Fruit fly (Drosophila melanogaster): ENCODE data around the gene Mms19.
A peak's percentile ranks its signal among the peaks of the same experiment; 100 is the strongest.

Gene Mms19

dm6 chr3R:5277735-5278134 lies 45.4 kb downstream of the Mms19 start, which contains the start of gene CG31538:
CG31538 (minus strand) TSS chr3R:5277835.
- TF ChIP-seq kay (GFP tag; ENCODE audit: borderline replicate concordance) (peak; percentile 21), ovo (GFP tag; optimal IDR thresholded peaks at IDR 0.05) (no peak)

dm6 chr3R:5278627-5279026 lies 46.3 kb downstream of the Mms19 start:
- TF ChIP-seq Crg-1 (GFP tag; optimal IDR thresholded peaks at IDR 0.05) (no peak), Mnt (GFP tag; optimal IDR thresholded peaks at IDR 0.05) (no peak), CG7101 (tag; optimal IDR thresholded peaks at IDR 0.05) (no peak), Clk (GFP tag; optimal IDR thresholded peaks at IDR 0.05) (no peak), CG1620 (GFP tag; optimal IDR thresholded peaks at IDR 0.05) (no peak), CG12768 (GFP tag; optimal IDR thresholded peaks at IDR 0.05) (peak; percentile 1)

DNA sequence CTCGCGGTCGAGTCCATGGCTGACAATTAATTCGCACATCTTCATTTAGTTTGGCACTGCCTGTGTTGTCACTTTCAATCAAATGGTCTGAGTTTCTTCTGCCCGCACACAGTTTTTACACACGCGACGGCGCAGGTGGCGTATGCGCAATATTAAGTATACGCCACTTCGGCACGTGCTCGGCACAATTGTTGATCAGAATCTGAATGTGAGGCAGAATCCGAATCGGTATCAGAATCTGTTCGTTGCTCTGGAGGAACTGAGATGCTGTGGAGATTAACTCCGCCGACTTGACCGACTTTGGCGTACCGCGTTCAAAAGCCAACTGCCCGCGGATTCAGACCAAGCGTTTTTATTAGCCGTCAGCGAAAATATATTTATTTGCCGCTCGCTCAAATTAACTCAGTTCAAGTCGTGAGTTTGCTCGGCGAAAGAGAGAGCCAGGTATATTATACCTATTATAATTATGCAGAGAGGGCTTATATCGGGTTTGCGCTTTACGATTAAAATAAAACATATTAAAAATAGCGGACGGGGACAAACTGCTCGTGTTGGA lies 47.3 kb downstream of the Mms19 start:
- TF ChIP-seq kay (GFP tag; ENCODE audit: borderline replicate concordance) (peak; percentile 7), Mnt (GFP tag; optimal IDR thresholded peaks at IDR 0.05) (peak; percentile 15), cic (GFP tag; optimal IDR thresholded peaks at IDR 0.05) (peak; percentile 15), CG5204 (GFP tag; optimal IDR thresholded peaks at IDR 0.05) (no peak), CG7101 (tag; optimal IDR thresholded peaks at IDR 0.05) (no peak), tj (GFP tag; optimal IDR thresholded peaks at IDR 0.05) (peak; percentile 91), Crg-1 (GFP tag; optimal IDR thresholded peaks at IDR 0.05) (no peak), Clk (GFP tag; optimal IDR thresholded peaks at IDR 0.05) (no peak)

dm6 chr3R:5280380-5280779 lies 48.0 kb downstream of the Mms19 start:
- TF ChIP-seq cic (GFP tag; optimal IDR thresholded peaks at IDR 0.05), result peak; percentile 42
- no peak for TF ChIP-seq cnc (optimal IDR thresholded peaks at IDR 0.05)
- peak; percentile 50 for TF ChIP-seq CG33017 (tag; optimal IDR thresholded peaks at IDR 0.05)
- peak; percentile 28 for TF ChIP-seq kay (GFP tag; ENCODE audit: borderline replicate concordance)

DNA sequence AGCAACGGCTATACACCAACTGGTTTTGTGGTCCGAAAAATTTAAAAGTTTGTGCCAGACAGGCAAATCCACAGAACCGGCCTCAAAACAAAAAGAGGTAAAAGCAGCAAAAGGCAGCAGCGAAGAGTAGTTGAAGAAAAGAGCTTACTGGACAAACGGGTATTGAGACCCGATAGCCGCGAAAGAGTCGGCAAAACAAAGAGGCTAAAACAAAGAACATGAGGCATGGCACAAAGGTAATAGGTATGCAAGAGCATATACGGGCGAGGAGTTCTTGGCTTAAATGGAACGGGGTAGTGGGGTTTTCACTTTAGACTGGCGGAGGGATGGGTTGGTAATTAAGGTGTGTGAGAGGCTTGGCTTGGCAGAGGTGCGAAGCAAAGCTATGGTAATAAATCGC lies 48.8 kb downstream of the Mms19 start:
- TF ChIP-seq tj (GFP tag; optimal IDR thresholded peaks at IDR 0.05), result peak; percentile 91
- no peak for TF ChIP-seq CG7101 (tag; optimal IDR thresholded peaks at IDR 0.05)
- TF ChIP-seq ovo (GFP tag; optimal IDR thresholded peaks at IDR 0.05), result no peak
- TF ChIP-seq kay (GFP tag; ENCODE audit: borderline replicate concordance), result no peak
- no peak for TF ChIP-seq CG33017 (tag; optimal IDR thresholded peaks at IDR 0.05)
- TF ChIP-seq pad (GFP tag; optimal IDR thresholded peaks at IDR 0.05), result no peak
- no peak for TF ChIP-seq bab1 (GFP tag; optimal IDR thresholded peaks at IDR 0.05)
- no peak for TF ChIP-seq Hr96 (GFP tag; optimal IDR thresholded peaks at IDR 0.05)
- TF ChIP-seq Clk (GFP tag; optimal IDR thresholded peaks at IDR 0.05), result no peak

dm6 chr3R:5282755-5283359 lies 50.5 kb downstream of the Mms19 start:
- peak; percentile 8 for TF ChIP-seq Mnt (GFP tag; optimal IDR thresholded peaks at IDR 0.05)
- peak; percentile 26 for TF ChIP-seq Hr96 (GFP tag; optimal IDR thresholded peaks at IDR 0.05)
- no peak for TF ChIP-seq ovo (GFP tag; optimal IDR thresholded peaks at IDR 0.05)
- TF ChIP-seq toe (GFP tag; optimal IDR thresholded peaks at IDR 0.05), result no peak
- TF ChIP-seq CG14711 (tag; optimal IDR thresholded peaks at IDR 0.05), result no peak
- no peak for TF ChIP-seq CG33017 (tag; optimal IDR thresholded peaks at IDR 0.05)
- no peak for TF ChIP-seq CG5204 (GFP tag; optimal IDR thresholded peaks at IDR 0.05)
- peak; percentile 19 for TF ChIP-seq CG7045 (GFP tag; optimal IDR thresholded peaks at IDR 0.05)

dm6 chr3R:5283360-5283963 lies 51.1 kb downstream of the Mms19 start:
- peak; percentile 91 for TF ChIP-seq CG7045 (GFP tag; optimal IDR thresholded peaks at IDR 0.05)
- peak; percentile 59 for TF ChIP-seq CG14711 (tag; optimal IDR thresholded peaks at IDR 0.05)
- TF ChIP-seq cic (GFP tag; optimal IDR thresholded peaks at IDR 0.05), result peak; percentile 52
- TF ChIP-seq Hr96 (GFP tag; optimal IDR thresholded peaks at IDR 0.05), result peak; percentile 81
- peak; percentile 63 for TF ChIP-seq Mnt (GFP tag; optimal IDR thresholded peaks at IDR 0.05)
- peak; percentile 56 for TF ChIP-seq Crg-1 (GFP tag; optimal IDR thresholded peaks at IDR 0.05)
- TF ChIP-seq kay (GFP tag; ENCODE audit: borderline replicate concordance), result peak; percentile 76
- TF ChIP-seq CG33017 (tag; optimal IDR thresholded peaks at IDR 0.05), result peak; percentile 83
- peak; percentile 43 for TF ChIP-seq ovo (GFP tag; optimal IDR thresholded peaks at IDR 0.05)
- TF ChIP-seq tj (GFP tag; optimal IDR thresholded peaks at IDR 0.05), result peak; percentile 68
- peak; percentile 45 for TF ChIP-seq CG1620 (GFP tag; optimal IDR thresholded peaks at IDR 0.05)
- TF ChIP-seq CG7101 (tag; optimal IDR thresholded peaks at IDR 0.05), result peak; percentile 75
- TF ChIP-seq pad (GFP tag; optimal IDR thresholded peaks at IDR 0.05), result peak; percentile 61
- TF ChIP-seq toe (GFP tag; optimal IDR thresholded peaks at IDR 0.05), result peak; percentile 76
- peak; percentile 86 for TF ChIP-seq CG11617 (GFP tag; optimal IDR thresholded peaks at IDR 0.05)
- no peak for TF ChIP-seq cnc (optimal IDR thresholded peaks at IDR 0.05)
- TF ChIP-seq CG12768 (GFP tag; optimal IDR thresholded peaks at IDR 0.05), result peak; percentile 89
- TF ChIP-seq CG5204 (GFP tag; optimal IDR thresholded peaks at IDR 0.05), result peak; percentile 92
- TF ChIP-seq bab1 (GFP tag; optimal IDR thresholded peaks at IDR 0.05), result peak; percentile 45
- TF ChIP-seq Clk (GFP tag; optimal IDR thresholded peaks at IDR 0.05), result peak; percentile 70
